Fruit fly (Drosophila melanogaster): ENCODE data around the gene Akap200.

The Akap200 gene

dm6 chr2L:8381508-8382036, 33.9 kb upstream of the Akap200 start, which contains the start of gene AlaRS (continued):
- TF ChIP-seq CG16779 (tag; optimal IDR thresholded peaks at IDR 0.05) (no peak), Eip75B (GFP tag; optimal IDR thresholded peaks at IDR 0.05) (peak; percentile 38), CG6808 (GFP tag; optimal IDR thresholded peaks at IDR 0.05) (peak; percentile 15), Hr39 (GFP tag; optimal IDR thresholded peaks at IDR 0.05) (peak; percentile 32), CG6854 (GFP tag; optimal IDR thresholded peaks at IDR 0.05) (peak; percentile 5), ss (GFP tag; optimal IDR thresholded peaks at IDR 0.05) (peak in 1 of 2 experiments; percentile 11), CG6163 (GFP tag; IDR thresholded peaks at IDR 0.05) (peak; percentile 37; the same call in 1 of the 3 replicates), CG6792 (GFP tag; optimal IDR thresholded peaks at IDR 0.05) (peak; percentile 16), CG6276 (GFP tag; optimal IDR thresholded peaks at IDR 0.05) (no peak), pdm3 (GFP tag; optimal IDR thresholded peaks at IDR 0.05) (peak; percentile 42), fd85E (GFP tag; optimal IDR thresholded peaks at IDR 0.05) (peak; percentile 9), CG32006 (GFP tag; optimal IDR thresholded peaks at IDR 0.05) (peak; percentile 14), vri (GFP tag; optimal IDR thresholded peaks at IDR 0.05) (peak; percentile 71), fkh (GFP tag; optimal IDR thresholded peaks at IDR 0.05) (peak; percentile 66), CG8119 (GFP tag; IDR thresholded peaks at IDR 0.05) (peak; percentile 45; the same call in 1 of the 3 replicates), Sox14 (GFP tag; optimal IDR thresholded peaks at IDR 0.05) (peak; percentile 45), Ets21C (GFP tag; optimal IDR thresholded peaks at IDR 0.05) (no peak), Lpt (GFP tag; optimal IDR thresholded peaks at IDR 0.05) (no peak), Met (GFP tag; optimal IDR thresholded peaks at IDR 0.05) (peak; percentile 52), Blimp-1 (GFP tag; optimal IDR thresholded peaks at IDR 0.05) (peak; percentile 64), CG9139 (GFP tag; optimal IDR thresholded peaks at IDR 0.05) (peak; percentile 6), cyc (GFP tag; optimal IDR thresholded peaks at IDR 0.05) (peak; percentile 29), net (GFP tag; optimal IDR thresholded peaks at IDR 0.05) (peak; percentile 32), Eip93F (GFP tag; optimal IDR thresholded peaks at IDR 0.05) (peak; percentile 9), CG11762 (GFP tag; optimal IDR thresholded peaks at IDR 0.05; ENCODE audit: insufficient read depth) (no peak), esn (GFP tag; optimal IDR thresholded peaks at IDR 0.05) (peak; percentile 63)

dm6 chr2L:8382646-8383045, 32.8 kb upstream of the Akap200 start, which contains the start of the genes CG13392 and Rcd4:
Gene CG13392, minus strand, starts transcription at chr2L:8382807.
Gene Rcd4, plus strand, starts transcription at chr2L:8382861.
- TF ChIP-seq dsx (GFP tag; optimal IDR thresholded peaks at IDR 0.05; ENCODE audit: poor library complexity, severe bottlenecking), result peak; percentile 30
- peak; percentile 26 for TF ChIP-seq CG8632 (GFP tag; optimal IDR thresholded peaks at IDR 0.05)
- TF ChIP-seq CG16779 (tag; optimal IDR thresholded peaks at IDR 0.05), result no peak
- peak; percentile 92 for TF ChIP-seq vri (GFP tag; optimal IDR thresholded peaks at IDR 0.05)
- peak; percentile 77 for TF ChIP-seq esn (GFP tag; optimal IDR thresholded peaks at IDR 0.05)
- peak; percentile 65 for TF ChIP-seq Sox102F (GFP tag; optimal IDR thresholded peaks at IDR 0.05)
- peak; percentile 38; the same call in 1 of the 2 replicates for TF ChIP-seq CG11294 (GFP tag; IDR thresholded peaks at IDR 0.05)
- TF ChIP-seq Gug (GFP tag; IDR thresholded peaks at IDR 0.05), result no peak
- peak; percentile 50 for TF ChIP-seq Eip75B (GFP tag; optimal IDR thresholded peaks at IDR 0.05)
- TF ChIP-seq CG6276 (GFP tag; optimal IDR thresholded peaks at IDR 0.05), result no peak
- peak; percentile 66 for TF ChIP-seq Hr39 (GFP tag; optimal IDR thresholded peaks at IDR 0.05)
- TF ChIP-seq eg (GFP tag; IDR thresholded peaks at IDR 0.05), result peak; percentile 64
- TF ChIP-seq CG15336 (GFP tag; IDR thresholded peaks at IDR 0.05), result no peak
- peak; percentile 70 for TF ChIP-seq CG1621 (tag; optimal IDR thresholded peaks at IDR 0.05)
- no peak for TF ChIP-seq CG4318 (GFP tag; optimal IDR thresholded peaks at IDR 0.05)
- TF ChIP-seq CG9139 (GFP tag; optimal IDR thresholded peaks at IDR 0.05), result no peak
- TF ChIP-seq salr (GFP tag; optimal IDR thresholded peaks at IDR 0.05), result peak; percentile 15 to 36
- TF ChIP-seq Lpt (GFP tag; optimal IDR thresholded peaks at IDR 0.05), result peak; percentile 3
- TF ChIP-seq Met (GFP tag; optimal IDR thresholded peaks at IDR 0.05), result peak; percentile 57
- TF ChIP-seq CG10631 (GFP tag; optimal IDR thresholded peaks at IDR 0.05), result peak; percentile 62
- peak; percentile 62 for TF ChIP-seq Sox14 (GFP tag; optimal IDR thresholded peaks at IDR 0.05)
- no peak for TF ChIP-seq Sox15 (GFP tag; optimal IDR thresholded peaks at IDR 0.05)
- no peak for TF ChIP-seq Blimp-1 (GFP tag; optimal IDR thresholded peaks at IDR 0.05)
- peak; percentile 69; the same call in 2 of the 3 replicates for TF ChIP-seq CG6163 (GFP tag; IDR thresholded peaks at IDR 0.05)
- TF ChIP-seq CG31627 (GFP tag; optimal IDR thresholded peaks at IDR 0.05), result peak; percentile 80
- peak in 1 of 2 experiments; percentile 26 for TF ChIP-seq ss (GFP tag; optimal IDR thresholded peaks at IDR 0.05)
- TF ChIP-seq cyc (GFP tag; optimal IDR thresholded peaks at IDR 0.05), result peak; percentile 77
- no peak for TF ChIP-seq CG8319 (GFP tag; optimal IDR thresholded peaks at IDR 0.05)
- peak; percentile 57 for TF ChIP-seq pdm3 (GFP tag; optimal IDR thresholded peaks at IDR 0.05)
- peak; percentile 75 for TF ChIP-seq lz (GFP tag; optimal IDR thresholded peaks at IDR 0.05)
- peak; percentile 78 for TF ChIP-seq Eip78C (GFP tag)
- peak; percentile 35 for TF ChIP-seq CG10669 (GFP tag; optimal IDR thresholded peaks at IDR 0.05)
- TF ChIP-seq CG32006 (GFP tag; optimal IDR thresholded peaks at IDR 0.05), result peak; percentile 41
- peak; percentile 49 for TF ChIP-seq Smox (GFP tag; optimal IDR thresholded peaks at IDR 0.05)
- no peak for TF ChIP-seq fkh (GFP tag; optimal IDR thresholded peaks at IDR 0.05)
- peak; percentile 35 for TF ChIP-seq Hr4 (GFP tag; optimal IDR thresholded peaks at IDR 0.05)
- TF ChIP-seq achi (GFP tag; optimal IDR thresholded peaks at IDR 0.05), result peak; percentile 80
- peak; percentile 46 for TF ChIP-seq CG6808 (GFP tag; optimal IDR thresholded peaks at IDR 0.05)
- TF ChIP-seq fd85E (GFP tag; optimal IDR thresholded peaks at IDR 0.05), result peak; percentile 21

Data from whole organism, prepupa.